Worm (Caenorhabditis elegans): ENCODE data around the gene R02F2.6.

The R02F2.6 gene

ce11 chrIII:5483738-5484315, 5.1 kb upstream of the R02F2.6 start, which contains the start of the genes R02F2.7 and R02F2.4:
Gene R02F2.7 (minus strand): TSS chrIII:5483773.
Gene R02F2.4 (plus strand): TSS chrIII:5484289.
- no peak for TF ChIP-seq unc-39 (tag; optimal IDR thresholded peaks at IDR 0.05)
- TF ChIP-seq zip-8 (tag; optimal IDR thresholded peaks at IDR 0.05), result no peak
- TF ChIP-seq lin-32 (GFP tag; optimal IDR thresholded peaks at IDR 0.05), result no peak
- no peak for TF ChIP-seq nhr-2 (tag; optimal IDR thresholded peaks at IDR 0.05)
- no peak for TF ChIP-seq drap-1 (GFP tag; optimal IDR thresholded peaks at IDR 0.05)
- no peak for TF ChIP-seq sptf-1 (tag; optimal IDR thresholded peaks at IDR 0.05)
- TF ChIP-seq elt-3 (tag; optimal IDR thresholded peaks at IDR 0.05), result no peak
- no peak for TF ChIP-seq ceh-43 (GFP tag; optimal IDR thresholded peaks at IDR 0.05)
- TF ChIP-seq ham-2 (GFP tag; optimal IDR thresholded peaks at IDR 0.05), result no peak
- no peak for TF ChIP-seq hlh-1 (tag; optimal IDR thresholded peaks at IDR 0.05)
- TF ChIP-seq tbx-8 (GFP tag; optimal IDR thresholded peaks at IDR 0.05), result no peak
- no peak for TF ChIP-seq nhr-28 (tag; optimal IDR thresholded peaks at IDR 0.05)
- no peak for TF ChIP-seq pha-4 (tag; optimal IDR thresholded peaks at IDR 0.05)
- TF ChIP-seq blmp-1 (tag; optimal IDR thresholded peaks at IDR 0.05), result no peak
- no peak for TF ChIP-seq mab-5 (tag; optimal IDR thresholded peaks at IDR 0.05)
- TF ChIP-seq ztf-11 (tag; optimal IDR thresholded peaks at IDR 0.05), result no peak

ce11 chrIII:5480889-5481288, 2.2 kb upstream of the R02F2.6 start:
- peak; percentile 92 for TF ChIP-seq zip-8 (tag; optimal IDR thresholded peaks at IDR 0.05)

- TF ChIP-seq cnd-1 (tag; optimal IDR thresholded peaks at IDR 0.05), result no peak
- no peak for TF ChIP-seq sptf-1 (tag; optimal IDR thresholded peaks at IDR 0.05)
- TF ChIP-seq mab-5 (tag; optimal IDR thresholded peaks at IDR 0.05), result no peak
- TF ChIP-seq unc-120 (tag; optimal IDR thresholded peaks at IDR 0.05; ENCODE audit: poor library complexity, severe bottlenecking), result no peak
- TF ChIP-seq nhr-237 (tag; optimal IDR thresholded peaks at IDR 0.05), result no peak
- no peak for TF ChIP-seq tbx-8 (GFP tag; optimal IDR thresholded peaks at IDR 0.05)
- no peak for TF ChIP-seq nhr-28 (tag; optimal IDR thresholded peaks at IDR 0.05)
- TF ChIP-seq elt-1 (tag; optimal IDR thresholded peaks at IDR 0.05; ENCODE audit: borderline replicate concordance, insufficient read depth), result no peak
- TF ChIP-seq ztf-11 (tag; optimal IDR thresholded peaks at IDR 0.05), result no peak
These were observed 906 bp upstream of the R02F2.6 start for ce11 chrIII:5479493-5480167.

- TF ChIP-seq sptf-1 (tag; optimal IDR thresholded peaks at IDR 0.05), result no peak
- no peak for TF ChIP-seq cnd-1 (tag; optimal IDR thresholded peaks at IDR 0.05)
- no peak for TF ChIP-seq pha-4 (tag; optimal IDR thresholded peaks at IDR 0.05)
- TF ChIP-seq ceh-43 (GFP tag; optimal IDR thresholded peaks at IDR 0.05), result no peak
- TF ChIP-seq nhr-237 (tag; optimal IDR thresholded peaks at IDR 0.05), result no peak
- no peak for TF ChIP-seq ces-1 (GFP tag; optimal IDR thresholded peaks at IDR 0.05)
- TF ChIP-seq zip-8 (tag; optimal IDR thresholded peaks at IDR 0.05), result no peak
- TF ChIP-seq elt-3 (tag; optimal IDR thresholded peaks at IDR 0.05), result no peak
- no peak for TF ChIP-seq ztf-11 (tag; optimal IDR thresholded peaks at IDR 0.05)
- TF ChIP-seq nhr-76 (tag; optimal IDR thresholded peaks at IDR 0.05), result no peak
- no peak for TF ChIP-seq tbx-8 (GFP tag; optimal IDR thresholded peaks at IDR 0.05)
These were observed 713 bp downstream of the R02F2.6 start, which contains the start of gene R02F2.10 for ce11 chrIII:5478011-5478410. Gene R02F2.10 (plus strand): TSS chrIII:5478311.

ce11 chrIII:5474176-5474575, 4.5 kb downstream of the R02F2.6 start, which contains the start of gene lon-1:
Gene lon-1 (plus strand): TSS chrIII:5474476.
- TF ChIP-seq pha-4 (tag; optimal IDR thresholded peaks at IDR 0.05) (no peak), bed-3 (GFP tag; optimal IDR thresholded peaks at IDR 0.05) (no peak), flh-1 (GFP tag; optimal IDR thresholded peaks at IDR 0.05) (no peak), nhr-12 (tag; optimal IDR thresholded peaks at IDR 0.05) (no peak), elt-3 (tag; optimal IDR thresholded peaks at IDR 0.05) (no peak), ces-1 (GFP tag; optimal IDR thresholded peaks at IDR 0.05) (no peak), blmp-1 (tag; optimal IDR thresholded peaks at IDR 0.05) (no peak)

ce11 chrIII:5472693-5473092, 6.0 kb downstream of the R02F2.6 start:
- no peak for TF ChIP-seq lin-32 (GFP tag; optimal IDR thresholded peaks at IDR 0.05)

- TF ChIP-seq unc-62 (GFP tag; optimal IDR thresholded peaks at IDR 0.05) (no peak), lin-13 (tag; optimal IDR thresholded peaks at IDR 0.05) (no peak), blmp-1 (tag; optimal IDR thresholded peaks at IDR 0.05) (no peak), lin-32 (GFP tag; optimal IDR thresholded peaks at IDR 0.05) (no peak), ces-1 (GFP tag; optimal IDR thresholded peaks at IDR 0.05) (no peak), ceh-43 (GFP tag; optimal IDR thresholded peaks at IDR 0.05) (no peak), zip-8 (tag; optimal IDR thresholded peaks at IDR 0.05) (no peak), elt-1 (tag; optimal IDR thresholded peaks at IDR 0.05; ENCODE audit: borderline replicate concordance, insufficient read depth) (no peak), mep-1 (tag; optimal IDR thresholded peaks at IDR 0.05) (no peak), tbx-8 (GFP tag; optimal IDR thresholded peaks at IDR 0.05) (no peak), nhr-28 (tag; optimal IDR thresholded peaks at IDR 0.05) (no peak)
These were observed 9.6 kb downstream of the R02F2.6 start for ce11 chrIII:5469090-5469489.

All from whole organism, mixed stage, embryonic.